Worm (Caenorhabditis elegans) whole organism, L3 larva: ENCODE measurements around the gene rps-30.

Experiments
- elt-3 ChIP-seq, 3 experiments: fragments of 150-350 bp in 1 of 3; sonication (generic microtip) in 2 of 3; optimal IDR thresholded peaks; 2 replicates in 2 of 3; 4 replicates in 1 of 3; lab custom pipeline; 2014 to 2017; ENCODE audit warnings: missing biosample characterization in 3 of 3, missing genetic modification characterization in 3 of 3
- fkh-2 ChIP-seq: fragments of 150-350 bp; optimal IDR thresholded peaks from 2 replicates; lab custom pipeline; 2014; ENCODE audit warnings: missing biosample characterization, missing genetic modification reagents, missing genetic modification characterization
- mdl-1 ChIP-seq: fragments of 150-350 bp; optimal IDR thresholded peaks from 2 replicates; lab custom pipeline; 2014; ENCODE audit warnings: missing biosample characterization, missing genetic modification characterization
- pha-4 ChIP-seq: fragments of 150-350 bp; optimal IDR thresholded peaks from 2 replicates; lab custom pipeline; 2014; ENCODE audit warnings: missing biosample characterization, missing genetic modification reagents, missing genetic modification characterization
- pqm-1 ChIP-seq: fragments of 150-350 bp; optimal IDR thresholded peaks from 2 replicates; lab custom pipeline; 2017; ENCODE audit warnings: missing biosample characterization, missing genetic modification characterization, inconsistent platforms
- skn-1 ChIP-seq: fragments of 150-350 bp; optimal IDR thresholded peaks from 2 replicates; lab custom pipeline; 2014; ENCODE audit warnings: missing biosample characterization, missing genetic modification characterization
- snpc-4 ChIP-seq: fragments of 150-350 bp; optimal IDR thresholded peaks from 2 replicates; lab custom pipeline; 2014; ENCODE audit warnings: missing biosample characterization, missing genetic modification characterization

- TF ChIP-seq snpc-4 (no peak), mdl-1 (tag; lab: Kevin White, UChicago) (no peak), pha-4 (tag; lab: Kevin White, UChicago) (no peak), pqm-1 (tag; lab: Kevin White, UChicago) (no peak), elt-3 (tag; optimal IDR thresholded peaks at IDR 0.05; lab: Kevin White, UChicago) (no peak), skn-1 (tag; lab: Kevin White, UChicago) (no peak), fkh-2 (tag; lab: Kevin White, UChicago) (no peak)
Measured at ce11 chrV:7735319-7735718, 41.1 kb upstream of the rps-30 start, which contains the start of gene srr-10.
